Fruit fly (Drosophila melanogaster) whole organism, embryonic: Measurements from ENCODE around the gene Ire1.
A peak's percentile ranks its signal among the peaks of the same experiment; 100 is the strongest.

Experiments
- Atf6 ChIP-seq: fragments of 200-800 bp; sonication (Bioruptor generic); IDR thresholded peaks from 2 replicates; pipeline ENCODE4 v1.3.6; 2022; ENCODE audit warnings: missing biosample characterization, missing genetic modification characterization
- B-H1 ChIP-seq: fragments of 200-800 bp; sonication (Bioruptor generic); IDR thresholded peaks from 3 replicates; pipeline ENCODE4 v1.3.6; 2022; ENCODE audit warnings: missing biosample characterization, missing genetic modification characterization
- CG10267 ChIP-seq: fragments of 200-800 bp; sonication (Bioruptor generic); optimal IDR thresholded peaks from 2 replicates; lab custom pipeline; 2018; ENCODE audit warnings: missing biosample characterization, mild to moderate bottlenecking, missing genetic modification characterization, moderate library complexity
- CG13296 ChIP-seq: fragments of 200-800 bp; sonication (Bioruptor generic); optimal IDR thresholded peaks from 3 replicates; lab custom pipeline; 2018; ENCODE audit warnings: missing biosample characterization, mild to moderate bottlenecking, missing genetic modification characterization
- CG13424 ChIP-seq: fragments of 200-800 bp; sonication (Bioruptor generic); optimal IDR thresholded peaks from 2 replicates; lab custom pipeline; 2019; ENCODE audit warnings: missing biosample characterization, mild to moderate bottlenecking, missing genetic modification characterization, moderate library complexity
- CG1529 ChIP-seq: fragments of 200-800 bp; sonication (Bioruptor generic); optimal IDR thresholded peaks from 3 replicates; lab custom pipeline; 2018; ENCODE audit warnings: missing biosample characterization, missing genetic modification characterization
- CG16779 ChIP-seq: fragments of 200-800 bp; sonication (Bioruptor generic); IDR thresholded peaks from 2 replicates; pipeline ENCODE4 v1.3.6; 2022; ENCODE audit warnings: missing biosample characterization, missing genetic modification characterization
- CG2116 ChIP-seq: fragments of 200-800 bp; sonication (Bioruptor generic); optimal IDR thresholded peaks from 3 replicates; lab custom pipeline; 2018; ENCODE audit warnings: missing biosample characterization, mild to moderate bottlenecking, missing genetic modification characterization
- CG2678 ChIP-seq: fragments of 200-800 bp; sonication (Bioruptor generic); optimal IDR thresholded peaks from 3 replicates; lab custom pipeline; 2019; ENCODE audit warnings: missing biosample characterization, mild to moderate bottlenecking, missing genetic modification characterization, moderate library complexity
- CG2712 ChIP-seq: fragments of 200-800 bp; optimal IDR thresholded peaks from 3 replicates; lab custom pipeline; 2019; ENCODE audit warnings: missing biosample characterization, mild to moderate bottlenecking, missing genetic modification characterization, moderate library complexity
- CG2889 ChIP-seq: fragments of 200-800 bp; sonication (Bioruptor generic); IDR thresholded peaks from 3 replicates; pipeline ENCODE4 v1.3.6; 2022; ENCODE audit warnings: missing biosample characterization, missing genetic modification characterization
- CG34422 ChIP-seq: fragments of 200-800 bp; sonication (Bioruptor generic); IDR thresholded peaks from 3 replicates; pipeline ENCODE4 v1.3.6; 2022; ENCODE audit warnings: missing biosample characterization, missing genetic modification characterization
- CG4707 ChIP-seq: fragments of 200-800 bp; sonication (Bioruptor generic); optimal IDR thresholded peaks from 2 replicates; lab custom pipeline; 2018; ENCODE audit warnings: missing biosample characterization, mild to moderate bottlenecking, missing genetic modification characterization, moderate library complexity
- CG6683 ChIP-seq: fragments of 200-800 bp; sonication (Bioruptor generic); optimal IDR thresholded peaks from 2 replicates; lab custom pipeline; 2017; ENCODE audit warnings: missing biosample characterization, mild to moderate bottlenecking, missing genetic modification characterization, missing genetic modification reagents
- CG7786 ChIP-seq: fragments of 200-800 bp; sonication (Bioruptor generic); optimal IDR thresholded peaks from 2 replicates; lab custom pipeline; 2016; ENCODE audit warnings: missing biosample characterization, missing genetic modification characterization
- CG8765 ChIP-seq: fragments of 200-800 bp; sonication (Bioruptor generic); IDR thresholded peaks from 2 replicates; pipeline ENCODE4 v1.3.6; 2022; ENCODE audit warnings: missing biosample characterization, missing genetic modification characterization
- CG9609 ChIP-seq: fragments of 200-800 bp; sonication (Bioruptor generic); optimal IDR thresholded peaks from 3 replicates; lab custom pipeline; 2016; ENCODE audit warnings: missing biosample characterization, missing genetic modification characterization
- CkIIα-i1 ChIP-seq: fragments of 200-800 bp; sonication (Bioruptor generic); IDR thresholded peaks from 2 replicates; pipeline ENCODE4 v1.3.6; 2022; ENCODE audit warnings: missing biosample characterization, missing genetic modification characterization
- Deaf1 ChIP-seq: fragments of 200-800 bp; optimal IDR thresholded peaks from 3 replicates; lab custom pipeline; 2019; ENCODE audit warnings: missing biosample characterization, mild to moderate bottlenecking, missing genetic modification characterization, moderate library complexity
- Dip3 ChIP-seq: fragments of 200-800 bp; sonication (Bioruptor generic); optimal IDR thresholded peaks from 3 replicates; lab custom pipeline; 2016; ENCODE audit warnings: missing biosample characterization, missing genetic modification characterization
- E2f2 ChIP-seq: fragments of 200-800 bp; sonication (Bioruptor generic); IDR thresholded peaks from 2 replicates; pipeline ENCODE4 v1.3.6; 2022; ENCODE audit warnings: missing biosample characterization, missing genetic modification characterization
- HLH3B ChIP-seq: fragments of 200-800 bp; sonication (Bioruptor generic); IDR thresholded peaks from 2 replicates; pipeline ENCODE4 v1.3.6; 2022; ENCODE audit warnings: missing biosample characterization, missing genetic modification characterization
- MTF-1 ChIP-seq: fragments of 200-800 bp; sonication (Bioruptor generic); optimal IDR thresholded peaks from 2 replicates; lab custom pipeline; 2018; ENCODE audit warnings: missing biosample characterization, mild to moderate bottlenecking, missing genetic modification characterization, borderline replicate concordance
- Neu2 ChIP-seq: fragments of 200-800 bp; sonication (Bioruptor generic); optimal IDR thresholded peaks from 3 replicates; lab custom pipeline; 2016; ENCODE audit warnings: missing biosample characterization, missing genetic modification characterization, borderline replicate concordance
- Opbp ChIP-seq: fragments of 200-800 bp; sonication (Bioruptor generic); IDR thresholded peaks from 3 replicates; pipeline ENCODE4 v1.3.6; 2022; ENCODE audit warnings: missing biosample characterization, missing genetic modification characterization; ENCODE audit not compliant: partially characterized antibody
- Rx ChIP-seq: fragments of 200-800 bp; sonication (Bioruptor generic); IDR thresholded peaks from 2 replicates; pipeline ENCODE4 v1.3.6; 2022; ENCODE audit warnings: missing biosample characterization, missing genetic modification characterization
- Scr ChIP-seq: fragments of 200-800 bp; sonication (Bioruptor generic); IDR thresholded peaks from 2 replicates; pipeline ENCODE4 v1.3.6; 2022; ENCODE audit warnings: missing biosample characterization, missing genetic modification characterization; ENCODE audit not compliant: partially characterized antibody
- Spps ChIP-seq: fragments of 200-800 bp; sonication (Bioruptor generic); optimal IDR thresholded peaks from 2 replicates; lab custom pipeline; 2018; ENCODE audit warnings: missing biosample characterization, mild to moderate bottlenecking, missing genetic modification characterization
- TFAM ChIP-seq: fragments of 200-800 bp; sonication (Bioruptor generic); optimal IDR thresholded peaks from 2 replicates; lab custom pipeline; 2017; ENCODE audit warnings: missing biosample characterization, missing genetic modification characterization, inconsistent platforms
- Xrp1 ChIP-seq: fragments of 200-800 bp; sonication (Bioruptor generic); IDR thresholded peaks from 2 replicates; pipeline ENCODE4 v1.3.6; 2022; ENCODE audit warnings: missing biosample characterization, missing genetic modification characterization
- amos ChIP-seq: fragments of 200-800 bp; sonication (Bioruptor generic); IDR thresholded peaks from 2 replicates; pipeline ENCODE4 v1.3.6; 2022; ENCODE audit warnings: missing biosample characterization, missing genetic modification characterization; ENCODE audit not compliant: partially characterized antibody
- bsh ChIP-seq, 2 experiments: fragments of 200-800 bp; sonication (Bioruptor generic); optimal IDR thresholded peaks; 2 replicates each; lab custom pipeline; 2017 to 2018; ENCODE audit warnings: mild to moderate bottlenecking in 2 of 2, missing biosample characterization in 2 of 2, missing genetic modification characterization in 2 of 2, moderate library complexity in 1 of 2
- cg ChIP-seq: fragments of 200-800 bp; sonication (Bioruptor generic); optimal IDR thresholded peaks from 3 replicates; lab custom pipeline; 2019; ENCODE audit warnings: missing biosample characterization, mild to moderate bottlenecking, missing genetic modification characterization, moderate library complexity
- dan ChIP-seq: fragments of 200-800 bp; sonication (Bioruptor generic); IDR thresholded peaks from 2 replicates; pipeline ENCODE4 v1.3.6; 2022; ENCODE audit warnings: missing biosample characterization, missing genetic modification characterization
- exex ChIP-seq: fragments of 200-800 bp; sonication (Bioruptor generic); optimal IDR thresholded peaks from 4 replicates; lab custom pipeline; 2018; ENCODE audit warnings: missing biosample characterization, mild to moderate bottlenecking, missing genetic modification characterization, moderate library complexity
- gfzf ChIP-seq: fragments of 200-800 bp; sonication (Bioruptor generic); optimal IDR thresholded peaks from 2 replicates; lab custom pipeline; 2016; ENCODE audit warnings: missing biosample characterization, mild to moderate bottlenecking, missing genetic modification characterization, moderate library complexity
- grn ChIP-seq: fragments of 200-800 bp; sonication (Bioruptor generic); optimal IDR thresholded peaks from 3 replicates; lab custom pipeline; 2017; ENCODE audit warnings: missing biosample characterization, missing genetic modification characterization
- her ChIP-seq: fragments of 200-800 bp; sonication (Bioruptor generic); optimal IDR thresholded peaks from 2 replicates; lab custom pipeline; 2016; ENCODE audit warnings: missing biosample characterization, missing genetic modification characterization
- lmd ChIP-seq: fragments of 200-800 bp; sonication (Bioruptor generic); IDR thresholded peaks from 2 replicates; pipeline ENCODE4 v1.3.6; 2022; ENCODE audit warnings: missing biosample characterization, missing genetic modification characterization
- mirr ChIP-seq: fragments of 200-800 bp; sonication (Bioruptor generic); optimal IDR thresholded peaks from 3 replicates; lab custom pipeline; 2018; ENCODE audit warnings: missing biosample characterization, mild to moderate bottlenecking, missing genetic modification characterization
- nau ChIP-seq: fragments of 200-800 bp; sonication (Bioruptor generic); optimal IDR thresholded peaks from 3 replicates; lab custom pipeline; 2017; ENCODE audit warnings: missing biosample characterization, mild to moderate bottlenecking, missing genetic modification characterization, missing genetic modification reagents
- org-1 ChIP-seq: fragments of 200-800 bp; sonication (Bioruptor generic); optimal IDR thresholded peaks from 2 replicates; lab custom pipeline; 2017; ENCODE audit warnings: missing biosample characterization, missing genetic modification characterization
- pzg ChIP-seq: fragments of 200-800 bp; sonication (Bioruptor generic); optimal IDR thresholded peaks from 3 replicates; lab custom pipeline; 2018; ENCODE audit warnings: missing biosample characterization, mild to moderate bottlenecking, missing genetic modification characterization, moderate library complexity
- schlank ChIP-seq: fragments of 200-800 bp; sonication (Bioruptor generic); optimal IDR thresholded peaks from 2 replicates; lab custom pipeline; 2018; ENCODE audit warnings: missing biosample characterization, mild to moderate bottlenecking, missing genetic modification characterization
- stwl ChIP-seq: fragments of 200-800 bp; sonication (Bioruptor generic); optimal IDR thresholded peaks from 3 replicates; lab custom pipeline; 2018; ENCODE audit warnings: missing biosample characterization, mild to moderate bottlenecking, missing genetic modification characterization, moderate library complexity
- tap ChIP-seq: fragments of 200-800 bp; optimal IDR thresholded peaks from 3 replicates; lab custom pipeline; 2019; ENCODE audit warnings: missing biosample characterization, mild to moderate bottlenecking, missing genetic modification characterization, moderate library complexity
- tx ChIP-seq: fragments of 200-800 bp; sonication (Bioruptor generic); optimal IDR thresholded peaks from 2 replicates; lab custom pipeline; 2016; ENCODE audit warnings: missing biosample characterization, missing genetic modification characterization

The Ire1 gene

dm6 chr3R:19904865-19905373, 43.8 kb upstream of the Ire1 start, which contains the start of the genes Surf6 and RhoGAP92B (continued):
- TF ChIP-seq CG10267 (peak; percentile 77), CG34422 (GFP tag; lab: Robert Waterston, UW) (no peak), Xrp1 (peak; percentile 50; the same call in 1 of the 2 replicates), bsh (GFP tag; optimal IDR thresholded peaks at IDR 0.05; lab: Kevin White, UChicago) (peak; percentile 4 to 56), cg (GFP tag; lab: Kevin White, UChicago) (peak; percentile 58), Rx (GFP tag; lab: Robert Waterston, UW) (no peak), TFAM (GFP tag; lab: Kevin White, UChicago) (no peak), Scr (GFP tag; lab: Robert Waterston, UW) (peak; percentile 58; the same call in 1 of the 2 replicates), CG8765 (GFP tag; lab: Robert Waterston, UW) (no peak), CG9609 (peak; percentile 54), CG16779 (GFP tag; lab: Robert Waterston, UW) (no peak), CG2889 (no peak), tap (tag; lab: Kevin White, UChicago) (peak; percentile 2), Deaf1 (tag; lab: Kevin White, UChicago) (peak; percentile 41), HLH3B (GFP tag; lab: Robert Waterston, UW) (no peak), CG6683 (GFP tag; lab: Kevin White, UChicago) (peak; percentile 20), exex (tag; lab: Kevin White, UChicago) (peak; percentile 40)
- TF ChIP-seq, all 482 proteins: peak for 325

- no peak for TF ChIP-seq her (GFP tag; lab: Kevin White, UChicago)
- no peak for TF ChIP-seq B-H1 (GFP tag; lab: Robert Waterston, UW)
- peak; percentile 100 for TF ChIP-seq CG4707
- TF ChIP-seq CkIIα-i1 (GFP tag; lab: Robert Waterston, UW) = no peak
- TF ChIP-seq schlank (tag; lab: Kevin White, UChicago) = no peak
- peak; percentile 68 for TF ChIP-seq stwl
- peak; percentile 5 for TF ChIP-seq CG2712 (tag; lab: Kevin White, UChicago)
- TF ChIP-seq MTF-1 (GFP tag; lab: Kevin White, UChicago) = peak; percentile 54
- peak; percentile 65; the same call in 1 of the 2 replicates for TF ChIP-seq amos (GFP tag; lab: Robert Waterston, UW)
- TF ChIP-seq lmd = no peak
- no peak for TF ChIP-seq nau
- TF ChIP-seq Atf6 = no peak
- TF ChIP-seq CG7786 (GFP tag; lab: Kevin White, UChicago) = no peak
- TF ChIP-seq CG10267 = peak; percentile 12
- peak; percentile 75 for TF ChIP-seq pzg (GFP tag; lab: Kevin White, UChicago)
- TF ChIP-seq E2f2 (GFP tag; lab: Robert Waterston, UW) = peak; percentile 35; the same call in 1 of the 2 replicates
- TF ChIP-seq CG1529 (GFP tag; lab: Kevin White, UChicago) = no peak
- no peak for TF ChIP-seq mirr (GFP tag; lab: Kevin White, UChicago)
- TF ChIP-seq Neu2 (GFP tag; lab: Kevin White, UChicago) = no peak
- TF ChIP-seq gfzf (GFP tag; lab: Kevin White, UChicago) = peak; percentile 42
- no peak for TF ChIP-seq dan (GFP tag; lab: Robert Waterston, UW)
- no peak for TF ChIP-seq CG13424 (tag; lab: Kevin White, UChicago)
- TF ChIP-seq Opbp (GFP tag; lab: Robert Waterston, UW) = peak; percentile 69
- no peak for TF ChIP-seq CG2678 (tag; lab: Kevin White, UChicago)
- TF ChIP-seq grn = no peak
- no peak for TF ChIP-seq Dip3 (GFP tag; lab: Kevin White, UChicago)
- TF ChIP-seq tx (GFP tag; lab: Kevin White, UChicago) = no peak
- TF ChIP-seq CG13296 (GFP tag; lab: Kevin White, UChicago) = peak; percentile 20
- TF ChIP-seq CG2116 (GFP tag; lab: Kevin White, UChicago) = peak; percentile 63
- TF ChIP-seq Spps (tag; lab: Kevin White, UChicago) = no peak
- TF ChIP-seq org-1 (GFP tag; lab: Kevin White, UChicago) = no peak
Measured at dm6 chr3R:19902926-19903739, 42.0 kb upstream of the Ire1 start, which contains the start of gene ClpX. Gene ClpX, minus strand, starts transcription at chr3R:19903689.
